Fruit fly (Drosophila melanogaster): ENCODE data around the gene Rcd5.

Rcd5 gene

DNA sequence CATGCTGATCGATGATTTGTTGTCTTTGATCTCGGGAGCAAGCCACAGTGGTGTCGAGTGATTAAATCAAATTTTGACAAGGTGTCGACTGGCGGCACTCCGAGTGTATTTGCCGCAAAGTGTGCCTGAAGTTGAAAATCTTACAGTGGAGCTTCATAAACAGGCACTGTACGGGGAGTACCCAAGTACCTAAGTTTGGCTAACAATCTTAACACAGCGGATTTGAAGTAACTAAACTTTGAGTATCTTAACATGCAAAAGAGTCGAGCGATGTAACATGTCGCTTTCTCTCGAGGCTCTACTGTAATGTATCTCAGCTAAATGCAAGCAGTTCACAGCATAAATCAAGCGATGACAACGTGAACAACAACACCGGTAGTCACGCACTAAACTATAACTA is 23.6 kb upstream of the Rcd5 start (continued):
- no peak for TF ChIP-seq fd85E (GFP tag; optimal IDR thresholded peaks at IDR 0.05)
- no peak for TF ChIP-seq cyc (GFP tag; optimal IDR thresholded peaks at IDR 0.05)
- no peak for TF ChIP-seq CG8319 (GFP tag; optimal IDR thresholded peaks at IDR 0.05)
- no peak for TF ChIP-seq CG11902 (GFP tag; optimal IDR thresholded peaks at IDR 0.05)
- TF ChIP-seq CG16779 (tag; optimal IDR thresholded peaks at IDR 0.05) = no peak
- TF ChIP-seq dsx (GFP tag; optimal IDR thresholded peaks at IDR 0.05; ENCODE audit: poor library complexity, severe bottlenecking) = no peak
- peak; percentile 70 for TF ChIP-seq Eip78C (GFP tag)
- peak; percentile 14 for TF ChIP-seq acj6 (GFP tag; optimal IDR thresholded peaks at IDR 0.05)
- no peak for TF ChIP-seq Blimp-1 (GFP tag; optimal IDR thresholded peaks at IDR 0.05)
- no peak for TF ChIP-seq CG34406 (GFP tag; optimal IDR thresholded peaks at IDR 0.05)
- peak; percentile 59; the same call in 2 of the 3 replicates for TF ChIP-seq CG8119 (GFP tag; IDR thresholded peaks at IDR 0.05)
- peak; percentile 24 for TF ChIP-seq OdsH (GFP tag; optimal IDR thresholded peaks at IDR 0.05)
- no peak for TF ChIP-seq dac (GFP tag; optimal IDR thresholded peaks at IDR 0.05)
- TF ChIP-seq fkh (GFP tag; optimal IDR thresholded peaks at IDR 0.05) = no peak
- TF ChIP-seq vri (GFP tag; optimal IDR thresholded peaks at IDR 0.05) = no peak
- TF ChIP-seq CG31627 (GFP tag; optimal IDR thresholded peaks at IDR 0.05) = peak; percentile 11
- TF ChIP-seq Hr4 (GFP tag; optimal IDR thresholded peaks at IDR 0.05) = peak; percentile 45
- TF ChIP-seq lz (GFP tag; optimal IDR thresholded peaks at IDR 0.05) = no peak

DNA sequence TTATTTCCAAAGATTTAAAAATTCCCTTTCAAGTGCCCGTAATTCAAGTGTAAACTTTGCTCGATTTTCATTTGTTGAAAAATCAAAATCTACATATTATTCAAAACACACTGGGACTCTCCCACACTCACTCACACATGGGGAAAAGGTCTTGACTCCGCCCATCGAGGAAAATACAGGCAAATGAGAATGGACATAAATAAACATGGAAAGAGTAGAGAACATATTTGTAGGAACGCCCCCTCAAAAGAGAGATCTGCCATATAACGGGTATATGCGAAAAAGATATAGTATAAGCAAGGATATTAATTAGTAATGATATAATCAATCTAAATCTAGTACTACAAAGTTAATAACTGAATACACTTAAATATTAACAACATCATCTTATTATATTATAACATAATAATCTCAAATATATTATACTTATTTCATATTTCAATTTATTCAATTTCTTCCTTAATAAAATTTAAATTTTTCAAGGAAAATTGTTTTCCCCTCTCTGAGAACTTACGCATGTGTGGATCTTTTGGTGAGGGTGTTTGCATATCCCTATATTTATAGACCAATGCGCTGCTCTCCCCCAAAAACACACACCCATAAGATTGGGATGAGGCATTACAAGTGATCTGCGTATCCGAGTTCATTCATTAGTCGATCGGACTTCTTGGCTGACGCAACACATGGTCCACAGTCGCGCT is 22.0 kb upstream of the Rcd5 start, which contains the start of gene FoxL1:
FoxL1 (plus strand) TSS at position 651 of the 701 bp plus-strand sequence.
- TF ChIP-seq CG4318 (GFP tag; optimal IDR thresholded peaks at IDR 0.05) (no peak), fd85E (GFP tag; optimal IDR thresholded peaks at IDR 0.05) (no peak), CG15336 (GFP tag; IDR thresholded peaks at IDR 0.05) (no peak), Hr39 (GFP tag; optimal IDR thresholded peaks at IDR 0.05) (no peak), CG6163 (GFP tag; IDR thresholded peaks at IDR 0.05) (no peak), lz (GFP tag; optimal IDR thresholded peaks at IDR 0.05) (no peak), Blimp-1 (GFP tag; optimal IDR thresholded peaks at IDR 0.05) (no peak), CG8632 (GFP tag; optimal IDR thresholded peaks at IDR 0.05) (no peak), CG6808 (GFP tag; optimal IDR thresholded peaks at IDR 0.05) (no peak), CG32006 (GFP tag; optimal IDR thresholded peaks at IDR 0.05) (no peak), CG31627 (GFP tag; optimal IDR thresholded peaks at IDR 0.05) (no peak), esn (GFP tag; optimal IDR thresholded peaks at IDR 0.05) (no peak), CG8119 (GFP tag; IDR thresholded peaks at IDR 0.05) (no peak)

DNA sequence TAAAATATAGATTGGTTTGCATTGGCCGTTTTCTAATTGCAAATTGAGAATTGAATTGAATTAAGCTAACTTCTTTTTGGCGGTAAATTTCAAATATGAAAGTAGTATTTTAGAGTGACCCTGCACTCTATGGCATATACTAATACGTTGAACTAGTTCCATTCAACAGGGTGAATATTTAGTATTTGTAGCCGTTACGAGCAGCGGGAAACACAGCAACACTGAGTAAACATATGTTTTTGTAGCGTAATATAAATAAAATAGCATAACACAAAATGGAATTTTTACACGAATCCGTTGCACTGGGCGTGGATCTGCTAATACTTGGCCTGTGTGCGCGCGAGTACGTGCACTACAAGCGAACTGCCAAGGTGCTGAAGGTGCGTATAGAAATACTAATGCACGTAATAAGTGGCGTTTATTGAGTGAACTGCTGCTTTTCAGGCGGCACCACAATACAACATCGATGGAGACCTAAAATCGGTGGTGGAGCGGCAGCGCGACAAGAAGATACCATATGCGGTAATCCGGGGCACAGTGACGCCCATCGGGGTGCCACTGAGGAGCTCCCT is 19.0 kb upstream of the Rcd5 start, which contains the start of gene Mul1:
Mul1 (plus strand) TSS at position 198 of the 572 bp plus-strand sequence.
- TF ChIP-seq fkh (GFP tag; optimal IDR thresholded peaks at IDR 0.05) = peak; percentile 90
- no peak for TF ChIP-seq CG6808 (GFP tag; optimal IDR thresholded peaks at IDR 0.05)
- TF ChIP-seq Sox15 (GFP tag; optimal IDR thresholded peaks at IDR 0.05) = no peak
- peak; percentile 5 for TF ChIP-seq esn (GFP tag; optimal IDR thresholded peaks at IDR 0.05)
- no peak for TF ChIP-seq lz (GFP tag; optimal IDR thresholded peaks at IDR 0.05)
- no peak for TF ChIP-seq CG16779 (tag; optimal IDR thresholded peaks at IDR 0.05)
- no peak for TF ChIP-seq dac (GFP tag; optimal IDR thresholded peaks at IDR 0.05)
- TF ChIP-seq acj6 (GFP tag; optimal IDR thresholded peaks at IDR 0.05) = no peak
- peak; percentile 28 for TF ChIP-seq vri (GFP tag; optimal IDR thresholded peaks at IDR 0.05)
- TF ChIP-seq CG10669 (GFP tag; optimal IDR thresholded peaks at IDR 0.05) = no peak
- no peak for TF ChIP-seq CG3919 (GFP tag; optimal IDR thresholded peaks at IDR 0.05)
- TF ChIP-seq Met (GFP tag; optimal IDR thresholded peaks at IDR 0.05) = no peak
- no peak for TF ChIP-seq CG11294 (GFP tag; IDR thresholded peaks at IDR 0.05)
- TF ChIP-seq Gug (GFP tag; IDR thresholded peaks at IDR 0.05) = no peak

DNA sequence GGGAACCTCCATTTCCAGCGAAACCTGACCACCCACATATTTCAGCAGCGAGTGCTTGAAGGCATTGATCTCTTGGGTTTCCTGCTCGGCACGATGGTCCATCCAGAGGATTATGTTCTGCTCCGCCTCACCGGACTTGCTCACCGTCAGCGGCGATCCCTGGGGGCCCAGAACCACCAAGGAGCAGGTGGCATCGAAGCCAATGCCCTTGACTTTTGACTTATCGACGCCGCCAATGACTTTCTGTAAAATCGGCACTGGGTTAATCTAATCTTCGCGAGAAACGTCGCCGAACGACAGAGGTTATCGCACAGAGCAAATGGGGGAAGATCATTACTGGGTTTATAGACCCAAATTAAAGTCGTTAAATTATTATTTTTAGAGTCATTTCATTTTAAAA is 15.9 kb upstream of the Rcd5 start:
- TF ChIP-seq fd85E (GFP tag; optimal IDR thresholded peaks at IDR 0.05) = no peak
- TF ChIP-seq svp (GFP tag) = peak; percentile 91
